Worm (Caenorhabditis elegans) whole organism, L4 larva: ENCODE results near the gene nhr-99.

Source experiments
- ZK546.5 ChIP-seq, 2 experiments: sonication (generic microtip); optimal IDR thresholded peaks; 2 replicates each; lab custom pipeline; 2017; ENCODE audit warnings: missing biosample characterization in 2 of 2, missing genetic modification characterization in 2 of 2
- ama-1 ChIP-seq: fragments of 150-350 bp; optimal IDR thresholded peaks from 2 replicates; lab custom pipeline; 2014; ENCODE audit warnings: inconsistent platforms, mixed read lengths
- ceh-28 ChIP-seq: fragments of 150-350 bp; optimal IDR thresholded peaks from 2 replicates; lab custom pipeline; 2014; ENCODE audit warnings: missing biosample characterization, missing genetic modification reagents, missing genetic modification characterization
- fkh-10 ChIP-seq: fragments of 150-350 bp; optimal IDR thresholded peaks from 2 replicates; lab custom pipeline; 2014; ENCODE audit warnings: missing biosample characterization, missing genetic modification reagents, missing genetic modification characterization
- fos-1 ChIP-seq: fragments of 150-350 bp; optimal IDR thresholded peaks from 2 replicates; lab custom pipeline; 2014; ENCODE audit warnings: missing biosample characterization, missing genetic modification characterization
- lin-39 ChIP-seq: fragments of 150-350 bp; optimal IDR thresholded peaks from 2 replicates; lab custom pipeline; 2014; ENCODE audit warnings: missing biosample characterization, missing genetic modification reagents, missing genetic modification characterization
- lsy-2 ChIP-seq, 2 experiments: fragments of 150-350 bp in 1 of 2; sonication (generic microtip) in 1 of 2; optimal IDR thresholded peaks; 2 replicates each; lab custom pipeline; 2014 to 2017; ENCODE audit warnings: missing biosample characterization in 2 of 2, missing genetic modification characterization in 2 of 2
- madf-9 ChIP-seq: fragments of 200-800 bp; sonication (Bioruptor generic); conservative IDR thresholded peaks from 2 replicates; pipeline ENCODE4 v1.3.6; 2022; ENCODE audit warnings: missing genetic modification reagents, missing genetic modification characterization, missing compliant biosample characterization
- mxl-2 ChIP-seq: fragments of 200-800 bp; sonication (Bioruptor generic); conservative IDR thresholded peaks from 2 replicates; pipeline ENCODE4 v1.3.6; 2022; ENCODE audit warnings: missing genetic modification reagents, missing genetic modification characterization, missing compliant biosample characterization
- nhr-11 ChIP-seq: fragments of 150-350 bp; optimal IDR thresholded peaks from 2 replicates; lab custom pipeline; 2014; ENCODE audit warnings: missing biosample characterization, missing genetic modification characterization
- nhr-237 ChIP-seq: sonication (generic microtip); optimal IDR thresholded peaks from 2 replicates; lab custom pipeline; 2017; ENCODE audit warnings: missing biosample characterization, missing genetic modification characterization
- nhr-42 ChIP-seq: fragments of 200-800 bp; sonication (Bioruptor generic); IDR thresholded peaks from 2 replicates; pipeline ENCODE4 v1.3.6; 2022; ENCODE audit warnings: missing genetic modification characterization, missing compliant biosample characterization
- nhr-76 ChIP-seq: fragments of 150-350 bp; optimal IDR thresholded peaks from 2 replicates; lab custom pipeline; 2014; ENCODE audit warnings: missing biosample characterization, missing genetic modification characterization
- pha-4 ChIP-seq, 2 experiments: fragments of 150-350 bp in 1 of 2; fragments of 200-800 bp in 1 of 2; sonication (Bioruptor generic) in 1 of 2; IDR thresholded peaks in 1 of 2; optimal IDR thresholded peaks in 1 of 2; 2 replicates each; pipeline versions ENCODE4 v1.3.6 to Lab custom; 2014 to 2022; ENCODE audit warnings: missing genetic modification characterization in 2 of 2, missing genetic modification reagents in 2 of 2, missing biosample characterization in 1 of 2, missing compliant biosample characterization in 1 of 2

- no peak for TF ChIP-seq ZK546.5 (tag; optimal IDR thresholded peaks at IDR 0.05; lab: Kevin White, UChicago)
- TF ChIP-seq nhr-237 (tag; lab: Kevin White, UChicago) = no peak
- TF ChIP-seq lsy-2 (tag; optimal IDR thresholded peaks at IDR 0.05; lab: Kevin White, UChicago) = no peak
- no peak for TF ChIP-seq nhr-11 (tag; lab: Kevin White, UChicago)
- TF ChIP-seq ceh-28 = no peak
- TF ChIP-seq ama-1 (lab: Kevin White, UChicago) = no peak
- TF ChIP-seq madf-9 (GFP tag; lab: Robert Waterston, UW) = no peak
- no peak for TF ChIP-seq fkh-10 (GFP tag; lab: Kevin White, UChicago)
- TF ChIP-seq mxl-2 (GFP tag; lab: Robert Waterston, UW) = no peak
- no peak for TF ChIP-seq pha-4 (GFP tag; IDR thresholded peaks at IDR 0.05; lab: Robert Waterston, UW)
- no peak for TF ChIP-seq pha-4 (tag; optimal IDR thresholded peaks at IDR 0.05; lab: Kevin White, UChicago)
- TF ChIP-seq lin-39 (tag; lab: Kevin White, UChicago) = no peak
- TF ChIP-seq nhr-76 = no peak
- TF ChIP-seq nhr-42 (GFP tag; lab: Robert Waterston, UW) = no peak
- no peak for TF ChIP-seq fos-1 (tag; lab: Kevin White, UChicago)
Observed at ce11 chrV:500535-500934, 26.0 kb downstream of the nhr-99 start.
